Worm (Caenorhabditis elegans) whole organism, mixed stage, embryonic: ENCODE measurements around the gene bbs-4.

Source experiments
- bed-3 ChIP-seq: fragments of 200-800 bp; sonication (Bioruptor generic); optimal IDR thresholded peaks from 3 replicates; lab custom pipeline; 2018; ENCODE audit warnings: mild to moderate bottlenecking, missing genetic modification characterization, moderate library complexity, missing compliant biosample characterization
- ces-1 ChIP-seq: fragments of 150-350 bp; optimal IDR thresholded peaks from 2 replicates; lab custom pipeline; 2014; ENCODE audit warnings: missing biosample characterization, missing genetic modification reagents, missing genetic modification characterization
- elt-3 ChIP-seq: fragments of 150-350 bp; optimal IDR thresholded peaks from 2 replicates; lab custom pipeline; 2014; ENCODE audit warnings: missing biosample characterization, missing genetic modification characterization
- lin-13 ChIP-seq: fragments of 150-350 bp; optimal IDR thresholded peaks from 2 replicates; lab custom pipeline; 2014; ENCODE audit warnings: missing biosample characterization, missing genetic modification characterization
- lsy-2 ChIP-seq: fragments of 150-350 bp; optimal IDR thresholded peaks from 2 replicates; lab custom pipeline; 2014; ENCODE audit warnings: missing biosample characterization, missing genetic modification characterization
- nhr-12 ChIP-seq: fragments of 150-350 bp; optimal IDR thresholded peaks from 2 replicates; lab custom pipeline; 2014; ENCODE audit warnings: missing biosample characterization, missing genetic modification characterization
- nhr-2 ChIP-seq: fragments of 150-350 bp; optimal IDR thresholded peaks from 2 replicates; lab custom pipeline; 2014; ENCODE audit warnings: missing biosample characterization, missing genetic modification characterization
- nhr-76 ChIP-seq: sonication (generic microtip); optimal IDR thresholded peaks from 2 replicates; lab custom pipeline; 2017; ENCODE audit warnings: missing biosample characterization, missing genetic modification characterization
- pha-4 ChIP-seq: fragments of 150-350 bp; optimal IDR thresholded peaks from 2 replicates; lab custom pipeline; 2018; ENCODE audit warnings: missing biosample characterization, missing genetic modification reagents, missing genetic modification characterization
- snpc-4 ChIP-seq: fragments of 150-350 bp; optimal IDR thresholded peaks from 2 replicates; lab custom pipeline; 2014; ENCODE audit warnings: missing biosample characterization, missing genetic modification characterization
- unc-39 ChIP-seq: fragments of 150-350 bp; optimal IDR thresholded peaks from 2 replicates; lab custom pipeline; 2014; ENCODE audit warnings: missing biosample characterization, missing genetic modification characterization
- unc-62 ChIP-seq: fragments of 150-350 bp; optimal IDR thresholded peaks from 2 replicates; lab custom pipeline; 2014; ENCODE audit warnings: missing biosample characterization, missing genetic modification reagents, missing genetic modification characterization
- ztf-11 ChIP-seq: fragments of 150-350 bp; optimal IDR thresholded peaks from 2 replicates; lab custom pipeline; 2014; ENCODE audit warnings: missing biosample characterization, missing genetic modification characterization

- no peak for TF ChIP-seq unc-62 (GFP tag; lab: Kevin White, UChicago)
- no peak for TF ChIP-seq ztf-11
- TF ChIP-seq nhr-2 (tag; lab: Kevin White, UChicago) = no peak
- TF ChIP-seq bed-3 (GFP tag; lab: Kevin White, UChicago) = no peak
- TF ChIP-seq snpc-4 (tag; lab: Kevin White, UChicago) = no peak
- no peak for TF ChIP-seq nhr-76 (tag; lab: Kevin White, UChicago)
- no peak for TF ChIP-seq unc-39 (tag; lab: Kevin White, UChicago)
- no peak for TF ChIP-seq nhr-12
- no peak for TF ChIP-seq ces-1
- no peak for TF ChIP-seq lin-13 (tag; lab: Kevin White, UChicago)
- no peak for TF ChIP-seq pha-4 (tag; lab: Kevin White, UChicago)
- TF ChIP-seq lsy-2 = no peak
- TF ChIP-seq elt-3 (tag; lab: Kevin White, UChicago) = no peak
Observed at ce11 chrIII:9564410-9564809, 47.6 kb downstream of the bbs-4 start, which contains the start of gene C48B4.10.
